Worm (Caenorhabditis elegans) whole organism, midembryonic: ENCODE data around the gene gars-1.
A peak's percentile ranks its signal among the peaks of the same experiment; 100 is the strongest.

Experiments
- T22C8.4 ChIP-seq: fragments of 200-800 bp; sonication (Bioruptor generic); IDR thresholded peaks from 2 replicates; pipeline ENCODE4 v1.3.6; 2022; ENCODE audit warnings: missing genetic modification characterization, missing compliant biosample characterization
- cog-1 ChIP-seq: sonication (generic microtip); optimal IDR thresholded peaks from 2 replicates; lab custom pipeline; 2016; ENCODE audit warnings: missing genetic modification characterization, missing compliant biosample characterization
- flt-1 ChIP-seq: fragments of 200-800 bp; sonication (Bioruptor generic); IDR thresholded peaks from 2 replicates; pipeline ENCODE4 v1.3.6; 2022; ENCODE audit warnings: missing genetic modification characterization, missing compliant biosample characterization
- klf-2 ChIP-seq: fragments of 200-800 bp; sonication (Bioruptor generic); conservative IDR thresholded peaks from 2 replicates; pipeline ENCODE4 v1.3.6; 2022; ENCODE audit warnings: missing genetic modification reagents, missing genetic modification characterization, missing compliant biosample characterization
- med-1 ChIP-seq: sonication (generic microtip); optimal IDR thresholded peaks from 2 replicates; lab custom pipeline; 2017; ENCODE audit warnings: missing genetic modification characterization, mild to moderate bottlenecking, missing compliant biosample characterization, antibody characterized with exemption, missing genetic modification reagents; ENCODE audit not compliant: insufficient read depth
- ref-1 ChIP-seq: fragments of 200-800 bp; sonication (Bioruptor generic); conservative IDR thresholded peaks from 2 replicates; pipeline ENCODE4 v1.3.6; 2022; ENCODE audit warnings: missing genetic modification reagents, missing genetic modification characterization, missing compliant biosample characterization
- tab-1 ChIP-seq: fragments of 200-800 bp; sonication (Bioruptor generic); IDR thresholded peaks from 2 replicates; pipeline ENCODE4 v1.3.6; 2022; ENCODE audit warnings: missing genetic modification characterization, missing compliant biosample characterization
- ztf-23 ChIP-seq: fragments of 200-800 bp; sonication (Bioruptor generic); IDR thresholded peaks from 2 replicates; pipeline ENCODE4 v1.3.6; 2022; ENCODE audit warnings: missing genetic modification reagents, missing genetic modification characterization, missing compliant biosample characterization
- ztf-29 ChIP-seq: fragments of 200-800 bp; sonication (Bioruptor generic); IDR thresholded peaks from 2 replicates; pipeline ENCODE4 v1.3.6; 2022; ENCODE audit warnings: missing genetic modification reagents, missing genetic modification characterization, missing compliant biosample characterization

gars-1 gene

DNA sequence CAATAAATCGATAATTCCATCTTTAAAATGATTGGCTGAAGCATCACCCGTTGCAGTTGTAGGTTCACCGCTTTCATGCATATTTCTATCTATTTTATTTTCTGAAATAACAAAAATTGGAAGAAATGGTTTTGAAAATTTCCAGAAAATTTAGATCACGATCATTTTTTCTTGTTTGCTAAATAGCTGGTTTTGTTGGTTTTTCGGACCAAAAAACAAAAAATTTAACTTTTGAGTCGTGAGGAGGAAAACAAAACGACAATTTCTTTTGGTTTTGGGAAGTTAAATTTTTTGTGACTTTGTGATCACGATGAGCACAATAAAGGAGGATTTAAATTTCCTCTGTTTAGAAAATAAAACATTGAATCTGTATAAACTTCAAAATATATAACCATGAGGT, 1.8 kb upstream of the gars-1 start, which contains the start of gene T10F2.2:
Gene T10F2.2 (minus strand): TSS at position 101 of the 400 bp plus-strand sequence.
- no peak for TF ChIP-seq T22C8.4 (GFP tag; lab: Robert Waterston, UW)

ce11 chrIII:5160803-5161202, 2.6 kb downstream of the gars-1 start:
- TF ChIP-seq T22C8.4 (GFP tag; lab: Robert Waterston, UW) (no peak), tab-1 (GFP tag; lab: Robert Waterston, UW) (no peak), med-1 (GFP tag; lab: Kevin White, UChicago) (no peak), flt-1 (GFP tag; lab: Robert Waterston, UW) (no peak), ztf-23 (GFP tag; lab: Robert Waterston, UW) (no peak), ref-1 (GFP tag; lab: Robert Waterston, UW) (no peak)

ce11 chrIII:5159505-5159904, 3.9 kb downstream of the gars-1 start, which contains the start of gene T10F2.5:
T10F2.5 (minus strand) TSS chrIII:5159605.
- TF ChIP-seq tab-1 (GFP tag; lab: Robert Waterston, UW) (no peak), ztf-29 (GFP tag; lab: Robert Waterston, UW) (no peak), cog-1 (no peak), flt-1 (GFP tag; lab: Robert Waterston, UW) (no peak), med-1 (GFP tag; lab: Kevin White, UChicago) (no peak), klf-2 (no peak), ztf-23 (GFP tag; lab: Robert Waterston, UW) (no peak), ref-1 (GFP tag; lab: Robert Waterston, UW) (no peak), T22C8.4 (GFP tag; lab: Robert Waterston, UW) (no peak)

ce11 chrIII:5158674-5159073, 4.8 kb downstream of the gars-1 start, which contains the start of gene oxy-4:
oxy-4 (minus strand) TSS chrIII:5158774.
- TF ChIP-seq flt-1 (GFP tag; lab: Robert Waterston, UW) (no peak), T22C8.4 (GFP tag; lab: Robert Waterston, UW) (no peak), tab-1 (GFP tag; lab: Robert Waterston, UW) (no peak), med-1 (GFP tag; lab: Kevin White, UChicago) (no peak), cog-1 (no peak), ztf-23 (GFP tag; lab: Robert Waterston, UW) (no peak), ztf-29 (GFP tag; lab: Robert Waterston, UW) (no peak), klf-2 (no peak)

ce11 chrIII:5155393-5155792, 8.0 kb downstream of the gars-1 start:
- TF ChIP-seq flt-1 (GFP tag; lab: Robert Waterston, UW): no peak
- no peak for TF ChIP-seq ztf-23 (GFP tag; lab: Robert Waterston, UW)
- no peak for TF ChIP-seq T22C8.4 (GFP tag; lab: Robert Waterston, UW)
- no peak for TF ChIP-seq ztf-29 (GFP tag; lab: Robert Waterston, UW)
- no peak for TF ChIP-seq cog-1
- no peak for TF ChIP-seq tab-1 (GFP tag; lab: Robert Waterston, UW)
- no peak for TF ChIP-seq med-1 (GFP tag; lab: Kevin White, UChicago)
- no peak for TF ChIP-seq ref-1 (GFP tag; lab: Robert Waterston, UW)
- no peak for TF ChIP-seq klf-2

DNA sequence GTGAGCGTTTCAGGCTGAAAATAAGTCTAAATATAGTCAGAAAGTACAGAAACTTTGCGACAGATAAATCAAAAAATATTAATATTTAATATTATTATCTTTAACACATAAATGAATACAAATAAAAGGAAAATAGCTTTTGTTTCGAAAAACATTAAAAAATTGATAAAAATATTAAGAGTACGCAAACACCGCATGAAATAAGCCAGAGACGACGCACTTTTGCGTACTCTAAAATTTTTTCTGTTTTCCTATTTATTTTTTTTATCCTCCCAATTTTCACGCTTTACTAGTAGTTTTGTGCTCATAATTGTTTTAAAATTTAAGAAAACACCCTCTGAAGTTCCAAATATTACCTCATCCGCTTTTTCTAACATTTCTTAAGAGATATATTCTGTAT, 10.3 kb downstream of the gars-1 start, which contains the start of the genes rbm-42 and grwd-1:
Gene rbm-42 (minus strand): TSS at position 93 of the 400 bp plus-strand sequence.
Gene grwd-1 (plus strand): TSS at position 328 of the 400 bp plus-strand sequence.
- TF ChIP-seq ztf-29 (GFP tag; lab: Robert Waterston, UW): no peak
- TF ChIP-seq T22C8.4 (GFP tag; lab: Robert Waterston, UW): no peak
- no peak for TF ChIP-seq flt-1 (GFP tag; lab: Robert Waterston, UW)
- TF ChIP-seq ref-1 (GFP tag; lab: Robert Waterston, UW): no peak
- TF ChIP-seq med-1 (GFP tag; lab: Kevin White, UChicago): no peak
- TF ChIP-seq ztf-23 (GFP tag; lab: Robert Waterston, UW): peak; percentile 36; the same call in 1 of the 2 replicates
- TF ChIP-seq tab-1 (GFP tag; lab: Robert Waterston, UW): no peak
- TF ChIP-seq cog-1: peak; percentile 2
- TF ChIP-seq klf-2: no peak

DNA sequence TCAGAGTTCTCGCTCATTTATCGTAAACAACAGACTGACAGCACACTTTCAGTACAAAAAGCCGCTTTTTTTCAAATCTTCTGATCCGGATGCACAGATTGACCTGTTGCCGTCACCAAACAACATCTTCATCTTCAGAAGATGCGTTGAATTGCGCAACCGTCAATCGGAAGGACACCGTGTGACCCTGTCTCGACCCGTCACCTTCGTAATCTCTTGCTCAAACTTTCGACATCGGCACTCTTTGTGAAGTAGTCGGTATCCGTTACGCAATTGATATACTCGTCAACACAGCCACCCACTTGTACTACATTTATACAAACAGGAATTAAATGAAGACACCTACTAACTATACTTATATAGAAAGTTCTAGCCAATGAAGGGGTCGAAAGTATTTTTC, 12.4 kb downstream of the gars-1 start:
- TF ChIP-seq ztf-29 (GFP tag; lab: Robert Waterston, UW): no peak
- no peak for TF ChIP-seq cog-1
- no peak for TF ChIP-seq ref-1 (GFP tag; lab: Robert Waterston, UW)
- no peak for TF ChIP-seq ztf-23 (GFP tag; lab: Robert Waterston, UW)

ce11 chrIII:5150012-5150411, 13.4 kb downstream of the gars-1 start:
- no peak for TF ChIP-seq klf-2
- TF ChIP-seq T22C8.4 (GFP tag; lab: Robert Waterston, UW): no peak
- TF ChIP-seq tab-1 (GFP tag; lab: Robert Waterston, UW): no peak
- no peak for TF ChIP-seq ztf-23 (GFP tag; lab: Robert Waterston, UW)
- TF ChIP-seq flt-1 (GFP tag; lab: Robert Waterston, UW): no peak
- no peak for TF ChIP-seq ztf-29 (GFP tag; lab: Robert Waterston, UW)
- TF ChIP-seq ref-1 (GFP tag; lab: Robert Waterston, UW): no peak
- TF ChIP-seq cog-1: no peak
- no peak for TF ChIP-seq med-1 (GFP tag; lab: Kevin White, UChicago)

DNA sequence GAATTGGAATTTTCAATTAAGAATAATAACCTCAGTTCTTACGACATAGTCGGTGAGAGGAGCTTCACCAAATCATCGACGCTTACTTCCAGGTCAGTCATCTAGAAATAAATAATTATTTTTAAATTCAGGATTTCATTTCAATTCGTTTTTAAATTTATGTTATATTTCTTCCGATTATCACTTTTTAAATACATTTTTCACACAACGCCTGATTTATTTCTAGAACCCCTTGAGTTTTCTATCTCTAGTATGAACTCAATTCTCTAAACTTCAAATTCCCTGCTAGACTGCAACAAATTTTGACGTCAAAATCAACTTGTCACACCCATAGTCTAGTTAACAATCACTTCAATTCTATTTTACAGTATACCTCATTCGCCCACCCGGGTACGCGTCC, 13.9 kb downstream of the gars-1 start, which contains the start of gene Y54H5A.2:
Gene Y54H5A.2 (minus strand): TSS at position 101 of the 400 bp plus-strand sequence.
- TF ChIP-seq ztf-29 (GFP tag; lab: Robert Waterston, UW): no peak
- TF ChIP-seq ztf-23 (GFP tag; lab: Robert Waterston, UW): no peak
- no peak for TF ChIP-seq ref-1 (GFP tag; lab: Robert Waterston, UW)

DNA sequence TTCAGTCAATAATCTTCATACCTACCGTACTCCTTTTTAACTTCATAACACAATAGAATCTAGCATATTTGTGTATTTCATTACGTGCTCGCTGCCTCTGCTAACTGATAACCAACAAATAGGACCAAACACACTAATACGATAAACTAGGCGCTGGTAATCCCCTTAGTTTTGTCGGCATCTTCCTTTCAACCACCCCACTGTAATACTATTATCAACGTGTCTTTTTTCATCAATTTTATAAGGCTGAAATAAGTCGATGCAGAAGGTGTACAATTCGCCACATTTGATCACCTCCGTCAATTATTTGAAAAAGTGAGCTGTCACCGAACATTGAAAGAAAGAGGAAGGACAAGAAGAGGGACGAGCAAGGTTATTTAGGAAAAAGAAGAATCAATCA, 16.0 kb downstream of the gars-1 start:
- TF ChIP-seq cog-1: no peak
- no peak for TF ChIP-seq T22C8.4 (GFP tag; lab: Robert Waterston, UW)
- no peak for TF ChIP-seq ztf-23 (GFP tag; lab: Robert Waterston, UW)
- TF ChIP-seq tab-1 (GFP tag; lab: Robert Waterston, UW): no peak
- TF ChIP-seq ztf-29 (GFP tag; lab: Robert Waterston, UW): no peak
- no peak for TF ChIP-seq med-1 (GFP tag; lab: Kevin White, UChicago)
- TF ChIP-seq klf-2: no peak
- no peak for TF ChIP-seq flt-1 (GFP tag; lab: Robert Waterston, UW)
- TF ChIP-seq ref-1 (GFP tag; lab: Robert Waterston, UW): no peak
